Worm (Caenorhabditis elegans): Measurements from ENCODE around the gene ceh-81.

DNA sequence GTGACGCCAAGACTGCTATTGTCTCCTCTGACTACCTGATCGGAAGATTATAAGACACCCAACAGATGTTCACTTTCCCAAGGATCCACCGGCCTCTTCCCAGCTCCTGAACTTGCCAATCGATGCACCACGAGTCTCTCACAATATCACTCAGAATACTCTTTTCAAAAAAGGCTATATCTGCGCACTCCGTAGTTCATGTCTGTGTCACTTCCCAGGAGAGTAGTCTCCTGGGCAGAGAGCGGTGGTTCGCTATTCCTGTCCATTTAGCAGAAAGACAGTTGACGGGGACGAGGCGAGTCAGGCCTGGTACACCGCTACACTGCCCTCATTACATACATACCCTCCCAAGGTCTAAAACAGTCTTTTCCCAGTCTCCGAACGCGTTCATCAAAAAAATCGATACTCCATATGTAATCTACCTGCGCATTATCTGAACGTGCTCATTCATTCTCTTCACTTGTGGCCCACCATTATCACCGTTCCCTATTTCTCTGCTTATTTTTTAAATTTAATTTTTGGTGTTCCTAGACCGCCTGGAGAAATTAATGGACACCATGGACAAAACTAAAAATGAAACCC, 15.3 kb upstream of the ceh-81 start, which contains the start of gene btb-6:
- no peak for TF ChIP-seq sea-1 (GFP tag; conservative IDR thresholded peaks at IDR 0.05)
- TF ChIP-seq ceh-13 (GFP tag; optimal IDR thresholded peaks at IDR 0.05), result peak; percentile 1
- TF ChIP-seq pes-1 (GFP tag; IDR thresholded peaks at IDR 0.05), result no peak
- TF ChIP-seq tbx-37 (GFP tag; conservative IDR thresholded peaks at IDR 0.05), result no peak
- TF ChIP-seq ets-7 (tag; optimal IDR thresholded peaks at IDR 0.05), result no peak
- no peak for TF ChIP-seq ama-1 (optimal IDR thresholded peaks at IDR 0.05)
- TF ChIP-seq flt-1 (GFP tag; IDR thresholded peaks at IDR 0.05), result no peak
- TF ChIP-seq ceh-36 (tag; optimal IDR thresholded peaks at IDR 0.05), result no peak
- no peak for TF ChIP-seq tbx-11 (GFP tag; IDR thresholded peaks at IDR 0.05)
